Fruit fly (Drosophila melanogaster): ENCODE data around the gene CG3062.

CG3062 gene

DNA sequence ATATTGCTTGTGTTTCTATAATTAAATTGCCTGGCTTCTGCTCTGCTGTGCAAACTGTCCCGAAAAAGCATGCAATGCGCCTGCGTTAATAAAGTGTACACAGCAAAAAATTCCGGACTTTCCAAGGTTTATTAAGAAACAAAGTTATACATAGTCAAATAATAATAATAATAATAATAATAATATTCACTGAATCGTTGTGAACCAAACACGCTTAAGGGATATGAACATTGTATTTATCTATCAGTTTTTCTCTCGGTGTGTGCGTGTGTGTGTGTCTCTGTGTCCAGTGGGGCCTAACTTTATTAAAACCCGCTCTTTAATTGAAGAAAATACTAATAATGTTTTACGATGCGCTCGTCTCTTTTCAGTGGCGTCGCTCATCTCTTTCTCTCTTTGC lies 46.6 kb upstream of the CG3062 start (continued):
- TF ChIP-seq CHES-1-like (GFP tag; optimal IDR thresholded peaks at IDR 0.05) = no peak
- TF ChIP-seq CG5245 (GFP tag; optimal IDR thresholded peaks at IDR 0.05) = no peak
- no peak for TF ChIP-seq CG12155 (GFP tag; optimal IDR thresholded peaks at IDR 0.05)
- TF ChIP-seq CG16813 (GFP tag; IDR thresholded peaks at IDR 0.05; ENCODE audit: partially characterized antibody) = no peak
- no peak for TF ChIP-seq org-1 (GFP tag; optimal IDR thresholded peaks at IDR 0.05)
- no peak for TF ChIP-seq fd102C (GFP tag; optimal IDR thresholded peaks at IDR 0.05)
- TF ChIP-seq CG10274 (GFP tag; optimal IDR thresholded peaks at IDR 0.05) = no peak
- no peak for TF ChIP-seq Awh (GFP tag; IDR thresholded peaks at IDR 0.05)
- no peak for TF ChIP-seq CG1602 (GFP tag; optimal IDR thresholded peaks at IDR 0.05)
- TF ChIP-seq CG11695 (GFP tag; IDR thresholded peaks at IDR 0.05) = 0 out of 3 replicates have a peak, but pooled peaks have one; percentile 26
- no peak for TF ChIP-seq Fer2 (tag; optimal IDR thresholded peaks at IDR 0.05)
- TF ChIP-seq gce (GFP tag; IDR thresholded peaks at IDR 0.05) = no peak
- TF ChIP-seq kni (GFP tag; optimal IDR thresholded peaks at IDR 0.05) = no peak
- no peak for TF ChIP-seq cato (GFP tag; optimal IDR thresholded peaks at IDR 0.05; ENCODE audit: borderline replicate concordance)
- no peak for TF ChIP-seq CTCF (GFP tag; optimal IDR thresholded peaks at IDR 0.05)
- no peak for TF ChIP-seq CG13775 (GFP tag; optimal IDR thresholded peaks at IDR 0.05)
- peak; percentile 20 for TF ChIP-seq Abd-B (GFP tag; optimal IDR thresholded peaks at IDR 0.05)
- TF ChIP-seq Sin3A (optimal IDR thresholded peaks at IDR 0.05) = no peak
- TF ChIP-seq GATAe (GFP tag; conservative IDR thresholded peaks at IDR 0.05) = no peak
- no peak for TF ChIP-seq pita (GFP tag; optimal IDR thresholded peaks at IDR 0.05)
- TF ChIP-seq CG5953 (GFP tag; IDR thresholded peaks at IDR 0.05) = no peak
- TF ChIP-seq CG4282 (GFP tag; optimal IDR thresholded peaks at IDR 0.05) = no peak
- no peak for TF ChIP-seq gcm2 (GFP tag; optimal IDR thresholded peaks at IDR 0.05)
- no peak for TF ChIP-seq ash1 (GFP tag; optimal IDR thresholded peaks at IDR 0.05)
- no peak for TF ChIP-seq C15 (GFP tag; IDR thresholded peaks at IDR 0.05)
- TF ChIP-seq HmgD (GFP tag; optimal IDR thresholded peaks at IDR 0.05) = no peak
- TF ChIP-seq cwo (GFP tag; optimal IDR thresholded peaks at IDR 0.05) = peak; percentile 32
- TF ChIP-seq CG31224 (GFP tag; IDR thresholded peaks at IDR 0.05) = no peak
- TF ChIP-seq CG15011 (GFP tag; optimal IDR thresholded peaks at IDR 0.05) = no peak

DNA sequence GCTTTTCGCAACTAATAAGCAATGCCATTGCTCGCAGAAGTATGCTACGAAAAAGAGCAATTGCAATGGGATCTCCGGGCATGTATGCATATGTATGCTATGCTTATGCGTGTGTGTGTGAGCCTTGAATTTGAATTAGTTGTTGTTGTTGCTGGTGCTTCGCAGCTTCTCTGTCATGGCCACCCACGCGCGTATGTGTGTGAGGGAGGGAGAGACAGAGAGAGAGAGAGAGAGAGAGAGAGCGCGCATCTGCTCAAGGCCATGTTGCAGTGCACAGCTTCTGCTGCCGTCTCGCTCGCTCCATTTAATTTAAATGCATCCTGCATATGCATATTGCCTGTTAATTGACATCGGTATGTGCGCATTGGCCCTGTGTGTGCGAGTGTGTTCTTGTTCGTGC lies 46.1 kb upstream of the CG3062 start:
- TF ChIP-seq CG1529 (GFP tag; optimal IDR thresholded peaks at IDR 0.05) = no peak
- no peak for TF ChIP-seq Fer1 (GFP tag; optimal IDR thresholded peaks at IDR 0.05)
- TF ChIP-seq Atf6 (GFP tag; IDR thresholded peaks at IDR 0.05) = no peak
- TF ChIP-seq CG4360 (GFP tag; IDR thresholded peaks at IDR 0.05) = peak; percentile 57
- peak; percentile 55 for TF ChIP-seq CG1832 (GFP tag; optimal IDR thresholded peaks at IDR 0.05)
- no peak for TF ChIP-seq Dll (GFP tag; IDR thresholded peaks at IDR 0.05; ENCODE audit: partially characterized antibody)
- TF ChIP-seq ac (GFP tag; optimal IDR thresholded peaks at IDR 0.05) = no peak
- no peak for TF ChIP-seq ham (GFP tag; IDR thresholded peaks at IDR 0.05)
- TF ChIP-seq chif (GFP tag; optimal IDR thresholded peaks at IDR 0.05) = no peak
- no peak for TF ChIP-seq CG30403 (GFP tag; optimal IDR thresholded peaks at IDR 0.05)
- TF ChIP-seq CG10321 (GFP tag; IDR thresholded peaks at IDR 0.05) = peak; percentile 36; the same call in 1 of the 2 replicates
- no peak for TF ChIP-seq CG34224 (GFP tag; IDR thresholded peaks at IDR 0.05; ENCODE audit: partially characterized antibody)
- no peak for TF ChIP-seq Six4 (GFP tag; optimal IDR thresholded peaks at IDR 0.05)
- no peak for TF ChIP-seq crc (GFP tag; optimal IDR thresholded peaks at IDR 0.05)
- no peak for TF ChIP-seq CG18599 (GFP tag; optimal IDR thresholded peaks at IDR 0.05)
- no peak for TF ChIP-seq CG15514 (GFP tag; optimal IDR thresholded peaks at IDR 0.05)
- no peak for TF ChIP-seq CG10431 (GFP tag; optimal IDR thresholded peaks at IDR 0.05)
- no peak for TF ChIP-seq Med (GFP tag)
- TF ChIP-seq CG17612 (GFP tag; IDR thresholded peaks at IDR 0.05) = no peak
- peak; percentile 19 to 47 for TF ChIP-seq Trl (optimal IDR thresholded peaks at IDR 0.05)
- no peak for TF ChIP-seq Trl (GFP tag; optimal IDR thresholded peaks at IDR 0.05)
- no peak for TF ChIP-seq CG10543 (GFP tag; optimal IDR thresholded peaks at IDR 0.05)
- no peak for TF ChIP-seq dmrt11E (tag; optimal IDR thresholded peaks at IDR 0.05)
- TF ChIP-seq CG9215 (GFP tag; IDR thresholded peaks at IDR 0.05) = no peak
- no peak for TF ChIP-seq Dad (GFP tag; optimal IDR thresholded peaks at IDR 0.05)
- TF ChIP-seq slbo (GFP tag; IDR thresholded peaks at IDR 0.05) = no peak

Measured in whole organism, embryonic.